Worm (Caenorhabditis elegans) whole organism, L4 larva: ENCODE measurements around the gene acc-1.
A peak's percentile ranks its signal among the peaks of the same experiment; 100 is the strongest.

Experiments
- aha-1 ChIP-seq: fragments of 150-350 bp; peaks from one replicate; lab custom pipeline; 2014; ENCODE audit warnings: missing biosample characterization, missing genetic modification characterization
- aly-2 ChIP-seq: sonication (generic microtip); optimal IDR thresholded peaks from 2 replicates; lab custom pipeline; 2018; ENCODE audit warnings: missing biosample characterization, missing genetic modification characterization
- ama-1 ChIP-seq: fragments of 150-350 bp; optimal IDR thresholded peaks from 2 replicates; lab custom pipeline; 2014; ENCODE audit warnings: inconsistent platforms, mixed read lengths
- ceh-28 ChIP-seq: fragments of 150-350 bp; optimal IDR thresholded peaks from 2 replicates; lab custom pipeline; 2014; ENCODE audit warnings: missing biosample characterization, missing genetic modification reagents, missing genetic modification characterization
- ces-1 ChIP-seq: fragments of 150-350 bp; sonication (generic microtip); optimal IDR thresholded peaks from 4 replicates; lab custom pipeline; 2014; ENCODE audit warnings: missing biosample characterization, missing genetic modification reagents, missing genetic modification characterization
- jun-1 ChIP-seq: fragments of 150-350 bp; optimal IDR thresholded peaks from 2 replicates; lab custom pipeline; 2014; ENCODE audit warnings: missing biosample characterization, missing genetic modification reagents, missing genetic modification characterization
- nhr-28 ChIP-seq: fragments of 150-350 bp; optimal IDR thresholded peaks from 2 replicates; lab custom pipeline; 2014; ENCODE audit warnings: missing biosample characterization, missing genetic modification characterization
- nhr-77 ChIP-seq: fragments of 150-350 bp; optimal IDR thresholded peaks from 2 replicates; lab custom pipeline; 2014; ENCODE audit warnings: missing biosample characterization, missing genetic modification characterization
- pha-4 ChIP-seq, 2 experiments: fragments of 150-350 bp in 1 of 2; fragments of 200-800 bp in 1 of 2; sonication (Bioruptor generic) in 1 of 2; IDR thresholded peaks in 1 of 2; optimal IDR thresholded peaks in 1 of 2; 2 replicates each; pipeline versions ENCODE4 v1.3.6 to Lab custom; 2014 to 2022; ENCODE audit warnings: missing genetic modification characterization in 2 of 2, missing genetic modification reagents in 2 of 2, missing biosample characterization in 1 of 2, missing compliant biosample characterization in 1 of 2
- rbr-2 ChIP-seq: sonication (generic microtip); optimal IDR thresholded peaks from 2 replicates; lab custom pipeline; 2016; ENCODE audit warnings: missing genotype, missing genetic modification characterization, missing compliant biosample characterization
- skn-1 ChIP-seq: fragments of 150-350 bp; optimal IDR thresholded peaks from 2 replicates; lab custom pipeline; 2014; ENCODE audit warnings: missing biosample characterization, missing genetic modification characterization
- ztf-11 ChIP-seq: fragments of 150-350 bp; optimal IDR thresholded peaks from 2 replicates; lab custom pipeline; 2014; ENCODE audit warnings: missing biosample characterization, missing genetic modification characterization

DNA sequence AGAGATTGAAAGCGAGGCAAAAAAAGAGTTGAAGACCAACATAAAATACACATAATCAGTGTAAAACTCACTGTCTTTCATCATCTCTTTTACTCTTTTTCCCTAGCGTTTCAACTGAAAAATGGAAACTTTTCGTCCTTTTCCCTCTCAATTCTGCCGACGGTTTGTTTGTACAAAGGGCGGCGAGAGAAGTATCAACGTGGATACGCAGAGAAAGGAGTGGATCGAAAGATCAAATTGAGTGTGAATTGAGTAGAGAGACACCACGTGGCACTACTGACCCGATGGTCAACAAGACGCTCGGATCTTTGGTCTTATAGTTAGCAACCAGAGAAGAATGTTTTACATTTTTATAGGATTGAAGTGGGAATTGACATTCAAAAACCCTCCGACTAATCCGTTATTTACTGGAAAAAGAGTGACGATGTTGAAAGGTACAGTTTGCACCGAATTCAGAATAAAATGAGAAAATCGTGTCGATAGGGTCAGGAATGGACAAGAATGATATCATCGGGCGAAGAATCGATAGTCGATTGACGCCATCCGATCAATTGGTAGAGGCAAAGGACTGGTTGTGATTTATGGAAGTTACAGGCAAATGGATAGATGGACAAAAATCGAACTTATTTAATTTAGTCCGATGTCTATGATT lies 13.3 kb downstream of the acc-1 start:
- TF ChIP-seq nhr-77 (tag; lab: Kevin White, UChicago) (peak; percentile 86), ztf-11 (tag; lab: Kevin White, UChicago) (no peak), skn-1 (tag; lab: Kevin White, UChicago) (no peak), nhr-28 (tag; lab: Kevin White, UChicago) (peak; percentile 78), ama-1 (lab: Kevin White, UChicago) (no peak), jun-1 (no peak), ces-1 (GFP tag; lab: Kevin White, UChicago) (no peak), rbr-2 (tag; lab: Kevin White, UChicago) (peak; percentile 13), pha-4 (GFP tag; IDR thresholded peaks at IDR 0.05; lab: Robert Waterston, UW) (peak; percentile 57; the same call in 1 of the 2 replicates), pha-4 (tag; optimal IDR thresholded peaks at IDR 0.05; lab: Kevin White, UChicago) (peak; percentile 91), aly-2 (tag; lab: Kevin White, UChicago) (no peak), aha-1 (peak; percentile 93), ceh-28 (tag; lab: Kevin White, UChicago) (no peak)
